Fruit fly (Drosophila melanogaster): ENCODE measurements around the gene Cyp303a1.
A peak's percentile ranks its signal among the peaks of the same experiment; 100 is the strongest.

Cyp303a1 gene

DNA sequence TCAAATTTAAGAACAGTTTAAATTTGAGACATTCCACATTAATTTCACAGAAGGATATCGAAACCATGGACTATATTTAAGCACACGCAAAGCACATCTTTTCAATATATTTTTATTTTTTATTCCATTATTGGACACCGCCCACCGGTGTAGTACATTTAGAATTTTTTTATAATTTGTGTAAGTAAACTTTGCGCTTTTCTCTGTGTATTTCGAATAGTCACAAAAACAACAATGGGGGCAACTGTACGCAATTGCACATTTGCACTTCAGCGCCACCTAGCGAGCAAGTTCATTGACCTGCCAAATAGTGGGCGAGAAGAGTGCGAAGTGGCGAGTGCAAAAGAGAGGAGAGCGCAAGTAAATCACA lies 18.2 kb upstream of the Cyp303a1 start:
- TF ChIP-seq psq (GFP tag; optimal IDR thresholded peaks at IDR 0.05), result no peak
- peak; percentile 20 for TF ChIP-seq sv (GFP tag; optimal IDR thresholded peaks at IDR 0.05)
- TF ChIP-seq fru (GFP tag; optimal IDR thresholded peaks at IDR 0.05), result peak; percentile 12
- TF ChIP-seq woc (GFP tag; optimal IDR thresholded peaks at IDR 0.05), result no peak
- peak; percentile 8 for TF ChIP-seq HLH106 (tag; optimal IDR thresholded peaks at IDR 0.05)
- TF ChIP-seq h (GFP tag; optimal IDR thresholded peaks at IDR 0.05), result peak; percentile 21
- no peak for TF ChIP-seq usp (GFP tag; optimal IDR thresholded peaks at IDR 0.05)
- peak; percentile 4 for TF ChIP-seq br (GFP tag; optimal IDR thresholded peaks at IDR 0.05)
- no peak for TF ChIP-seq Hr83 (GFP tag; optimal IDR thresholded peaks at IDR 0.05; ENCODE audit: poor library complexity, severe bottlenecking)
- TF ChIP-seq Sp1 (GFP tag; optimal IDR thresholded peaks at IDR 0.05), result peak; percentile 8
- TF ChIP-seq foxo (GFP tag; optimal IDR thresholded peaks at IDR 0.05), result peak in 1 of 2 experiments; percentile 30

DNA sequence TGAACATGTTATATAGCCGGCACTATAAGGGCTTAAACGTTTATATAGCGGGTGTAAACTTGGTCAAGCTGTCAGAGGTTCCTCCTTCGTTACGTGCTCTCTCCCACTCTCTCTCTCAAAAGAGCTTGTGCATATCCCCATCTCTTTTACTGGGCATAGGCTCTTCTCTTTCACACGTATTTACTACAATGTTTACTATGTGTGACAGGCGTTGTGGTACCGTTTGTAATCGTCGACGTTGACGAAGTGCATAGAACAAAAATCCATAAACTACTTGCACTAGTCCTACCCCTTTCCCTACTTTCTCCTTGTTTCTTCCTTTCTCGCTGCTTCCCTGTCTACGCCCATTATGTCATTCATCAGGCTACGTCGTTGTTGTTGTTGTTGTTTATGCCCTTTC lies 17.2 kb upstream of the Cyp303a1 start:
- TF ChIP-seq sv (GFP tag; optimal IDR thresholded peaks at IDR 0.05) (no peak), Myc (optimal IDR thresholded peaks at IDR 0.05) (no peak), fru (GFP tag; optimal IDR thresholded peaks at IDR 0.05) (no peak), CrebA (GFP tag; optimal IDR thresholded peaks at IDR 0.05; ENCODE audit: borderline replicate concordance) (no peak), h (GFP tag; optimal IDR thresholded peaks at IDR 0.05) (no peak), CG32264 (GFP tag; optimal IDR thresholded peaks at IDR 0.05) (no peak), dl (GFP tag; optimal IDR thresholded peaks at IDR 0.05; ENCODE audit: insufficient read depth in 1 of 2, partially characterized antibody in 2 of 2) (no peak), Hr83 (GFP tag; optimal IDR thresholded peaks at IDR 0.05; ENCODE audit: poor library complexity, severe bottlenecking) (no peak), dsf (GFP tag; optimal IDR thresholded peaks at IDR 0.05; ENCODE audit: borderline replicate concordance) (no peak), ey (GFP tag; optimal IDR thresholded peaks at IDR 0.05) (no peak), Dfd (GFP tag; optimal IDR thresholded peaks at IDR 0.05) (no peak), br (GFP tag; optimal IDR thresholded peaks at IDR 0.05) (no peak), Abd-B (GFP tag; optimal IDR thresholded peaks at IDR 0.05) (no peak), Rel (GFP tag; optimal IDR thresholded peaks at IDR 0.05) (no peak), Rel (tag; optimal IDR thresholded peaks at IDR 0.05) (no peak), Mio (GFP tag; optimal IDR thresholded peaks at IDR 0.05) (no peak), psq (GFP tag; optimal IDR thresholded peaks at IDR 0.05) (no peak), CG9705 (GFP tag; optimal IDR thresholded peaks at IDR 0.05) (no peak), rgr (GFP tag; optimal IDR thresholded peaks at IDR 0.05) (no peak), lola (GFP tag; optimal IDR thresholded peaks at IDR 0.05) (no peak), GATAd (GFP tag; optimal IDR thresholded peaks at IDR 0.05) (no peak)

DNA sequence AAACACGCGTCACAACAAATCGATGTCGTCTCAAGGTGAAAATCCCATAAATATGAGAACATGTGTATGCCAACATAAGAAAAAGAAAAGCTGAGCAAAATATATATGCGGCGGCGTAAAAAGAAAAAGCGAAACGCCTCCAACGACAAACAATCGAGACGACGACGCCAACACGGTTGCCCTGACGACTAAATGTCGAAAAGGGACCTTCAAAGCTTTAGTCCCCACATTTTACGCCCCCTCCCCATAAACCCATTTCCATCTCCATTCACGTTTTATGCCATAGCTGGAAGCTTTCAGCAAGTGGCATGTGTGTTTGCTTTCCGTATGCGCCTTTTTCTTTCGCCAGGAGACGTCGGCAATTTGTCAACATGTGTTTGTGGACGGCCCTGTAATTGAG lies 16.1 kb upstream of the Cyp303a1 start:
- no peak for TF ChIP-seq CG9705 (GFP tag; optimal IDR thresholded peaks at IDR 0.05)
- no peak for TF ChIP-seq HLH106 (tag; optimal IDR thresholded peaks at IDR 0.05)
- no peak for TF ChIP-seq CrebA (GFP tag; optimal IDR thresholded peaks at IDR 0.05; ENCODE audit: borderline replicate concordance)
- no peak for TF ChIP-seq Dfd (GFP tag; optimal IDR thresholded peaks at IDR 0.05)
- TF ChIP-seq foxo (GFP tag; optimal IDR thresholded peaks at IDR 0.05), result no peak
- TF ChIP-seq rgr (GFP tag; optimal IDR thresholded peaks at IDR 0.05), result no peak

DNA sequence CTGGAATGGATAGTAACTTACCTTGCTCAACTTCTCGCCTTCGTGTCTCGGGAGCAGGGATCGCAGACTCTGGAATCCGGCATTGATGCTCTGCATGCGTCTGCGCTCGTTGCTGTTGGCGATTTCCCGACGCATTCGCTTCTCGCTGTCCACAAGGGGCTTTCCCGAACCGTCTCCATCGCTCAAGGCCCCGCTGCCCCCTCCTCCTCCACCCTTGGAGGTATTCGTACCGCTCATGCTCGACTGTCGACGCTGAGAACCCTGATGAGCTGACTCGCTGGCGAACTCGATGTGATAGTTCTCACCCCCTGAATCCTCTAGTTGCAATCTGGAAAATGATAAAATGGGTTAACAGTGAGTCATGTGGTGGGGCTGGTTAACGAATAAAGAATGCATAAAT lies 15.1 kb upstream of the Cyp303a1 start:
- no peak for TF ChIP-seq brk (GFP tag; optimal IDR thresholded peaks at IDR 0.05)
- TF ChIP-seq Rel (GFP tag; optimal IDR thresholded peaks at IDR 0.05), result no peak
- peak; percentile 82 for TF ChIP-seq Rel (tag; optimal IDR thresholded peaks at IDR 0.05)

DNA sequence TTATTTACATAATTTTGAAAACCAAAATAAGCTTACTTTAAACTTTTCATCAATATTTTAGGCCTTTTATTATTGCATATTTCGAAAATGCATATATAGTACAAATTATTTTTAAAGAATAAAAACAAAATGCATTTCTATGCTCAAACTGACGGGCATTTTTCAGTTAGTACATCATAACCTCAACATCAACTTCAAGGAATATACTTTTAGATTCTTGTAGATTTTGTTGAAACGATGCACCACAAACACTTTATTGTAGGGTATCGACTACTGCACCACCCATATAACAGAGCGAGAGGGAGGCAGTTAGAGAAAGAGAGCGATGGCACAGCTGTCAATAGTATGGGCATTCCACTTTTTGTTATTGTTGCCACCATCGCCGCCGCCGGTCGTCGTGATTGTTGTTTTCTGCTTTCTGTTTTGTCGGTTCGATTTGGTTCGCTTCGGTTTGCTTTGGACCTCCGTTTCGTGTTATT lies 14.2 kb upstream of the Cyp303a1 start:
- TF ChIP-seq Myc (optimal IDR thresholded peaks at IDR 0.05), result no peak
- no peak for TF ChIP-seq Mio (GFP tag; optimal IDR thresholded peaks at IDR 0.05)
- no peak for TF ChIP-seq usp (GFP tag; optimal IDR thresholded peaks at IDR 0.05)
- peak; percentile 56 for TF ChIP-seq psq (GFP tag; optimal IDR thresholded peaks at IDR 0.05)
- TF ChIP-seq woc (GFP tag; optimal IDR thresholded peaks at IDR 0.05), result peak; percentile 62
- peak; percentile 32 for TF ChIP-seq Hnf4 (GFP tag; optimal IDR thresholded peaks at IDR 0.05)
- TF ChIP-seq Jra (GFP tag; optimal IDR thresholded peaks at IDR 0.05), result no peak
- TF ChIP-seq rgr (GFP tag; optimal IDR thresholded peaks at IDR 0.05), result peak; percentile 73
- TF ChIP-seq brk (GFP tag; optimal IDR thresholded peaks at IDR 0.05), result no peak
- no peak for TF ChIP-seq N (GFP tag; optimal IDR thresholded peaks at IDR 0.05)
- no peak for TF ChIP-seq CG32264 (GFP tag; optimal IDR thresholded peaks at IDR 0.05)
- no peak for TF ChIP-seq CG9705 (GFP tag; optimal IDR thresholded peaks at IDR 0.05)
- peak; percentile 88 for TF ChIP-seq sv (GFP tag; optimal IDR thresholded peaks at IDR 0.05)
- no peak for TF ChIP-seq pan (optimal IDR thresholded peaks at IDR 0.05)
- no peak for TF ChIP-seq Hr78 (GFP tag; optimal IDR thresholded peaks at IDR 0.05)
- TF ChIP-seq h (GFP tag; optimal IDR thresholded peaks at IDR 0.05), result peak; percentile 78
- no peak for TF ChIP-seq Dif (GFP tag; optimal IDR thresholded peaks at IDR 0.05; ENCODE audit: partially characterized antibody)
- TF ChIP-seq ey (GFP tag; optimal IDR thresholded peaks at IDR 0.05), result peak; percentile 73
- TF ChIP-seq dl (GFP tag; optimal IDR thresholded peaks at IDR 0.05; ENCODE audit: insufficient read depth in 1 of 2, partially characterized antibody in 2 of 2), result no peak
- peak; percentile 46 for TF ChIP-seq Sp1 (GFP tag; optimal IDR thresholded peaks at IDR 0.05)
- no peak for TF ChIP-seq Abd-B (GFP tag; optimal IDR thresholded peaks at IDR 0.05)
- no peak for TF ChIP-seq Hr83 (GFP tag; optimal IDR thresholded peaks at IDR 0.05; ENCODE audit: poor library complexity, severe bottlenecking)
- TF ChIP-seq br (GFP tag; optimal IDR thresholded peaks at IDR 0.05), result peak; percentile 49
- peak; percentile 53 for TF ChIP-seq HLH106 (tag; optimal IDR thresholded peaks at IDR 0.05)
- TF ChIP-seq Rel (GFP tag; optimal IDR thresholded peaks at IDR 0.05), result no peak
- TF ChIP-seq Rel (tag; optimal IDR thresholded peaks at IDR 0.05), result no peak
- TF ChIP-seq foxo (GFP tag; optimal IDR thresholded peaks at IDR 0.05), result peak in 1 of 2 experiments; percentile 68
- no peak for TF ChIP-seq lola (GFP tag; optimal IDR thresholded peaks at IDR 0.05)
- peak; percentile 20 for TF ChIP-seq dmrt93B (GFP tag; optimal IDR thresholded peaks at IDR 0.05)
- no peak for TF ChIP-seq CrebA (GFP tag; optimal IDR thresholded peaks at IDR 0.05; ENCODE audit: borderline replicate concordance)
- TF ChIP-seq GATAd (GFP tag; optimal IDR thresholded peaks at IDR 0.05), result no peak
- TF ChIP-seq dsf (GFP tag; optimal IDR thresholded peaks at IDR 0.05; ENCODE audit: borderline replicate concordance), result no peak
- TF ChIP-seq Vsx2 (GFP tag; optimal IDR thresholded peaks at IDR 0.05; ENCODE audit: partially characterized antibody), result no peak
- no peak for TF ChIP-seq jim (GFP tag; optimal IDR thresholded peaks at IDR 0.05)
